Fruit fly (Drosophila melanogaster): ENCODE measurements around the gene CG4619.
A peak's percentile ranks its signal among the peaks of the same experiment; 100 is the strongest.

dm6 chr2L:9897296-9897695, 41.4 kb upstream of the CG4619 start, which contains the start of gene RpS2:
- TF ChIP-seq CG8478 (optimal IDR thresholded peaks at IDR 0.05), result no peak
- peak in 1 of 2 experiments; percentile 33 for TF ChIP-seq CTCF (optimal IDR thresholded peaks at IDR 0.05)
